Fruit fly (Drosophila melanogaster) whole organism, embryonic: ENCODE data around the gene Tsen2.

ENCODE experiments used
- ATbp ChIP-seq: fragments of 200-800 bp; sonication (Bioruptor generic); optimal IDR thresholded peaks from 2 replicates; lab custom pipeline; 2017; ENCODE audit warnings: missing biosample characterization, mild to moderate bottlenecking, missing genetic modification characterization, missing genetic modification reagents
- Ada2b ChIP-seq: fragments of 200-800 bp; sonication (Bioruptor generic); IDR thresholded peaks from 2 replicates; pipeline ENCODE4 v1.3.6; 2022; ENCODE audit warnings: missing biosample characterization, missing genetic modification characterization
- CG10366 ChIP-seq: fragments of 200-800 bp; sonication (Bioruptor generic); IDR thresholded peaks from 2 replicates; pipeline ENCODE4 v1.3.6; 2022; ENCODE audit warnings: missing biosample characterization, missing genetic modification characterization
- CG12391 ChIP-seq: fragments of 200-800 bp; sonication (Bioruptor generic); optimal IDR thresholded peaks from 3 replicates; lab custom pipeline; 2018; ENCODE audit warnings: missing biosample characterization, mild to moderate bottlenecking, missing genetic modification characterization, moderate library complexity
- CG14710 ChIP-seq: fragments of 200-800 bp; sonication (Bioruptor generic); optimal IDR thresholded peaks from 3 replicates; lab custom pipeline; 2019; ENCODE audit warnings: missing biosample characterization, mild to moderate bottlenecking, missing genetic modification characterization, moderate library complexity
- CG1602 ChIP-seq: fragments of 200-800 bp; sonication (Bioruptor generic); optimal IDR thresholded peaks from 3 replicates; lab custom pipeline; 2016; ENCODE audit warnings: missing biosample characterization, missing genetic modification characterization
- CG30020 ChIP-seq: fragments of 200-800 bp; optimal IDR thresholded peaks from 2 replicates; lab custom pipeline; 2019; ENCODE audit warnings: missing biosample characterization, mild to moderate bottlenecking, missing genetic modification characterization, moderate library complexity
- CG33213 ChIP-seq: fragments of 200-800 bp; sonication (Bioruptor generic); optimal IDR thresholded peaks from 3 replicates; lab custom pipeline; 2016; ENCODE audit warnings: missing biosample characterization, missing genetic modification characterization
- CG4730 ChIP-seq: fragments of 200-800 bp; sonication (Bioruptor generic); IDR thresholded peaks from 2 replicates; pipeline ENCODE4 v1.3.6; 2022; ENCODE audit warnings: missing biosample characterization, missing genetic modification characterization
- CG6791 ChIP-seq: fragments of 200-800 bp; sonication (Bioruptor generic); IDR thresholded peaks from 3 replicates; pipeline ENCODE4 v1.3.6; 2022; ENCODE audit warnings: missing biosample characterization, missing genetic modification characterization; ENCODE audit not compliant: partially characterized antibody
- CG7839 ChIP-seq: fragments of 200-800 bp; sonication (Bioruptor generic); optimal IDR thresholded peaks from 3 replicates; lab custom pipeline; 2018; ENCODE audit warnings: missing biosample characterization, mild to moderate bottlenecking, missing genetic modification characterization, moderate library complexity
- CG9797 ChIP-seq: fragments of 200-800 bp; sonication (Bioruptor generic); optimal IDR thresholded peaks from 3 replicates; lab custom pipeline; 2018; ENCODE audit warnings: missing biosample characterization, mild to moderate bottlenecking, missing genetic modification characterization
- CoRest ChIP-seq: fragments of 200-800 bp; sonication (Bioruptor generic); optimal IDR thresholded peaks from 3 replicates; lab custom pipeline; 2018; ENCODE audit warnings: missing biosample characterization, mild to moderate bottlenecking, missing genetic modification characterization, moderate library complexity
- Dip3 ChIP-seq: fragments of 200-800 bp; sonication (Bioruptor generic); optimal IDR thresholded peaks from 3 replicates; lab custom pipeline; 2016; ENCODE audit warnings: missing biosample characterization, missing genetic modification characterization
- Drgx ChIP-seq: fragments of 200-800 bp; sonication (Bioruptor generic); IDR thresholded peaks from 2 replicates; pipeline ENCODE4 v1.3.6; 2022; ENCODE audit warnings: missing biosample characterization, missing genetic modification characterization
- Elba2 ChIP-seq: fragments of 200-800 bp; sonication (Bioruptor generic); optimal IDR thresholded peaks from 3 replicates; lab custom pipeline; 2016; ENCODE audit warnings: missing biosample characterization, missing genetic modification characterization
- Gsc ChIP-seq: fragments of 200-800 bp; sonication (Bioruptor generic); IDR thresholded peaks from 2 replicates; pipeline ENCODE4 v1.3.6; 2022; ENCODE audit warnings: missing biosample characterization, missing genetic modification characterization
- HLH3B ChIP-seq: fragments of 200-800 bp; sonication (Bioruptor generic); IDR thresholded peaks from 2 replicates; pipeline ENCODE4 v1.3.6; 2022; ENCODE audit warnings: missing biosample characterization, missing genetic modification characterization
- HLHmδ ChIP-seq: fragments of 200-800 bp; sonication (Bioruptor generic); optimal IDR thresholded peaks from 2 replicates; lab custom pipeline; 2018; ENCODE audit warnings: missing biosample characterization, mild to moderate bottlenecking, missing genetic modification characterization, moderate library complexity
- Hmr ChIP-seq: fragments of 200-800 bp; sonication (Bioruptor generic); optimal IDR thresholded peaks from 3 replicates; lab custom pipeline; 2017; ENCODE audit warnings: mild to moderate bottlenecking, missing biosample characterization, missing genetic modification reagents, missing genetic modification characterization
- Hr78 ChIP-seq, 2 experiments: fragments of 200-800 bp in 1 of 2; fragments of >200 bp in 1 of 2; sonication (Bioruptor generic) in 1 of 2; optimal IDR thresholded peaks; 2 replicates each; lab custom pipeline; 2017 to 2019; ENCODE audit warnings: missing biosample characterization in 2 of 2, missing genetic modification characterization in 2 of 2, mild to moderate bottlenecking in 1 of 2, moderate library complexity in 1 of 2
- Hsf ChIP-seq: fragments of 200-800 bp; sonication (Bioruptor generic); optimal IDR thresholded peaks from 3 replicates; lab custom pipeline; 2016; ENCODE audit warnings: missing biosample characterization, missing genetic modification characterization
- Lhr ChIP-seq: fragments of 200-800 bp; sonication (Bioruptor generic); optimal IDR thresholded peaks from 3 replicates; lab custom pipeline; 2017; ENCODE audit warnings: mild to moderate bottlenecking, missing biosample characterization, missing genetic modification reagents, missing genetic modification characterization
- MBD-R2 ChIP-seq: fragments of 200-800 bp; sonication (Bioruptor generic); IDR thresholded peaks from 2 replicates; pipeline ENCODE4 v1.3.6; 2022; ENCODE audit warnings: missing biosample characterization, missing genetic modification characterization
- Ssrp ChIP-seq: fragments of 200-800 bp; sonication (Bioruptor generic); optimal IDR thresholded peaks from 2 replicates; lab custom pipeline; 2018; ENCODE audit warnings: missing biosample characterization, mild to moderate bottlenecking, missing genetic modification characterization, moderate library complexity
- Vsx1 ChIP-seq: fragments of 200-800 bp; sonication (Bioruptor generic); optimal IDR thresholded peaks from 2 replicates; lab custom pipeline; 2017; ENCODE audit warnings: missing biosample characterization, mild to moderate bottlenecking, missing genetic modification characterization, missing genetic modification reagents
- ab ChIP-seq: fragments of 200-800 bp; sonication (Bioruptor generic); optimal IDR thresholded peaks from 2 replicates; lab custom pipeline; 2016; ENCODE audit warnings: missing biosample characterization, missing genetic modification characterization
- cato ChIP-seq: fragments of 200-800 bp; sonication (Bioruptor generic); optimal IDR thresholded peaks from 2 replicates; lab custom pipeline; 2016; ENCODE audit warnings: missing biosample characterization, missing genetic modification characterization, borderline replicate concordance
- ci ChIP-seq: fragments of 200-800 bp; sonication (Bioruptor generic); IDR thresholded peaks from 3 replicates; pipeline ENCODE4 v1.3.6; 2022; ENCODE audit warnings: missing biosample characterization, missing genetic modification characterization
- esg ChIP-seq: fragments of 200-800 bp; sonication (Bioruptor generic); conservative IDR thresholded peaks from 2 replicates; pipeline ENCODE4 v1.3.6; 2022; ENCODE audit warnings: missing biosample characterization, missing genetic modification characterization
- gfzf ChIP-seq: fragments of 200-800 bp; sonication (Bioruptor generic); optimal IDR thresholded peaks from 2 replicates; lab custom pipeline; 2016; ENCODE audit warnings: missing biosample characterization, mild to moderate bottlenecking, missing genetic modification characterization, moderate library complexity
- grau ChIP-seq: fragments of 200-800 bp; optimal IDR thresholded peaks from 3 replicates; lab custom pipeline; 2019; ENCODE audit warnings: missing biosample characterization, mild to moderate bottlenecking, missing genetic modification characterization, moderate library complexity
- gt ChIP-seq: fragments of 200-800 bp; sonication (Bioruptor generic); IDR thresholded peaks from 2 replicates; pipeline ENCODE4 v1.3.6; 2022; ENCODE audit warnings: missing biosample characterization, missing genetic modification characterization
- hbn ChIP-seq: fragments of 200-800 bp; sonication (Bioruptor generic); IDR thresholded peaks from 2 replicates; pipeline ENCODE4 v1.3.6; 2022; ENCODE audit warnings: missing biosample characterization, missing genetic modification characterization; ENCODE audit not compliant: partially characterized antibody
- jumu ChIP-seq: fragments of 200-800 bp; sonication (Bioruptor generic); optimal IDR thresholded peaks from 3 replicates; lab custom pipeline; 2016; ENCODE audit warnings: missing biosample characterization, missing genetic modification characterization
- lov ChIP-seq, 2 experiments: fragments of 200-800 bp in 1 of 2; fragments of >200 bp in 1 of 2; sonication (Bioruptor generic) in 1 of 2; IDR thresholded peaks in 1 of 2; optimal IDR thresholded peaks in 1 of 2; 2 replicates in 1 of 2; 3 replicates in 1 of 2; pipeline versions ENCODE4 v1.3.6 to Lab custom; 2017 to 2022; ENCODE audit warnings: missing biosample characterization in 1 of 2, missing genetic modification characterization in 1 of 2
- p53 ChIP-seq: fragments of 200-800 bp; sonication (Bioruptor generic); optimal IDR thresholded peaks from 2 replicates; lab custom pipeline; 2016; ENCODE audit warnings: missing biosample characterization, missing genetic modification characterization
- phol ChIP-seq: fragments of 200-800 bp; sonication (Bioruptor generic); optimal IDR thresholded peaks from 3 replicates; lab custom pipeline; 2018; ENCODE audit warnings: missing biosample characterization, mild to moderate bottlenecking, missing genetic modification characterization, moderate library complexity
- ro ChIP-seq: fragments of 200-800 bp; sonication (Bioruptor generic); IDR thresholded peaks from 2 replicates; pipeline ENCODE4 v1.3.6; 2022; ENCODE audit warnings: missing biosample characterization, missing genetic modification characterization
- run ChIP-seq: fragments of 200-800 bp; sonication (Bioruptor generic); optimal IDR thresholded peaks from 3 replicates; lab custom pipeline; 2018; ENCODE audit warnings: missing biosample characterization, mild to moderate bottlenecking, missing genetic modification characterization
- salm ChIP-seq: fragments of 200-800 bp; sonication (Bioruptor generic); optimal IDR thresholded peaks from 2 replicates; lab custom pipeline; 2018; ENCODE audit warnings: missing biosample characterization, mild to moderate bottlenecking, missing genetic modification characterization
- slou ChIP-seq: fragments of 200-800 bp; sonication (Bioruptor generic); optimal IDR thresholded peaks from 3 replicates; lab custom pipeline; 2016; ENCODE audit warnings: missing biosample characterization, missing genetic modification characterization
- sqz ChIP-seq: fragments of 200-800 bp; sonication (Bioruptor generic); optimal IDR thresholded peaks from 3 replicates; lab custom pipeline; 2018; ENCODE audit warnings: missing biosample characterization, mild to moderate bottlenecking, missing genetic modification characterization
- stc ChIP-seq: fragments of 200-800 bp; sonication (Bioruptor generic); IDR thresholded peaks from 2 replicates; pipeline ENCODE4 v1.3.6; 2022; ENCODE audit warnings: missing biosample characterization, missing genetic modification characterization
- stwl ChIP-seq: fragments of 200-800 bp; sonication (Bioruptor generic); optimal IDR thresholded peaks from 3 replicates; lab custom pipeline; 2018; ENCODE audit warnings: missing biosample characterization, mild to moderate bottlenecking, missing genetic modification characterization, moderate library complexity
- tgo ChIP-seq: fragments of 200-800 bp; sonication (Bioruptor generic); IDR thresholded peaks from 3 replicates; pipeline ENCODE4 v1.3.6; 2022; ENCODE audit warnings: missing biosample characterization, missing genetic modification characterization
- unpg ChIP-seq: fragments of 200-800 bp; sonication (Bioruptor generic); optimal IDR thresholded peaks from 3 replicates; lab custom pipeline; 2018; ENCODE audit warnings: missing biosample characterization, mild to moderate bottlenecking, missing genetic modification characterization, moderate library complexity
- wor ChIP-seq: fragments of 200-800 bp; sonication (Bioruptor generic); IDR thresholded peaks from 2 replicates; pipeline ENCODE4 v1.3.6; 2022; ENCODE audit warnings: missing biosample characterization, missing genetic modification characterization
- zfh1 ChIP-seq: fragments of 200-800 bp; sonication (Bioruptor generic); IDR thresholded peaks from 3 replicates; pipeline ENCODE4 v1.3.6; 2022; ENCODE audit warnings: missing biosample characterization, missing genetic modification characterization

The Tsen2 gene

dm6 chr2L:16738206-16738900 is 8.8 kb downstream of the Tsen2 start, which contains the start of the genes glu and ChLD3 (continued):
- TF ChIP-seq hbn (GFP tag; lab: Robert Waterston, UW) (no peak), Ssrp (no peak), Lhr (peak; percentile 72), Gsc (GFP tag; lab: Robert Waterston, UW) (no peak), CG9797 (peak; percentile 77), stc (GFP tag; lab: Robert Waterston, UW) (no peak), CoRest (tag; lab: Kevin White, UChicago) (peak; percentile 57), Dip3 (GFP tag; lab: Kevin White, UChicago) (no peak), wor (GFP tag; lab: Robert Waterston, UW) (no peak), ci (peak; percentile 10; the same call in 1 of the 3 replicates), esg (GFP tag; lab: Robert Waterston, UW) (no peak), ro (GFP tag; lab: Robert Waterston, UW) (no peak), CG33213 (GFP tag; lab: Kevin White, UChicago) (peak; percentile 15), CG14710 (tag; lab: Kevin White, UChicago) (peak; percentile 38), HLH3B (no peak), gt (no peak), grau (no peak), gfzf (GFP tag; lab: Kevin White, UChicago) (peak; percentile 82), stwl (tag; lab: Kevin White, UChicago) (peak; percentile 39), CG4730 (GFP tag; lab: Robert Waterston, UW) (no peak), slou (GFP tag; lab: Kevin White, UChicago) (no peak), CG1602 (GFP tag; lab: Kevin White, UChicago) (no peak), Hr78 (GFP tag; optimal IDR thresholded peaks at IDR 0.05; lab: Kevin White, UChicago) (no peak), CG30020 (tag; lab: Kevin White, UChicago) (peak; percentile 3), HLHmδ (GFP tag; lab: Kevin White, UChicago) (no peak), CG7839 (no peak), Drgx (peak; percentile 22; the same call in 1 of the 2 replicates), jumu (GFP tag; lab: Kevin White, UChicago) (peak; percentile 19), cato (no peak), Hmr (GFP tag; lab: Kevin White, UChicago) (no peak), sqz (GFP tag; lab: Kevin White, UChicago) (no peak), Ada2b (no peak), MBD-R2 (GFP tag; lab: Robert Waterston, UW) (peak; percentile 87), zfh1 (GFP tag; lab: Robert Waterston, UW) (no peak), Vsx1 (no peak), CG10366 (GFP tag; lab: Robert Waterston, UW) (no peak), Elba2 (GFP tag; lab: Kevin White, UChicago) (peak; percentile 34), run (tag; lab: Kevin White, UChicago) (no peak), CG12391 (tag; lab: Kevin White, UChicago) (no peak), tgo (GFP tag; lab: Robert Waterston, UW) (no peak), lov (optimal IDR thresholded peaks at IDR 0.05; lab: Kevin White, UChicago) (no peak), lov (GFP tag; IDR thresholded peaks at IDR 0.05; lab: Robert Waterston, UW) (no peak), salm (tag; lab: Kevin White, UChicago) (no peak), CG6791 (no peak), phol (peak; percentile 28), unpg (no peak), Hsf (no peak), ab (GFP tag; lab: Kevin White, UChicago) (no peak), p53 (GFP tag; lab: Kevin White, UChicago) (no peak), ATbp (no peak)
